Worm (Caenorhabditis elegans): Measurements from ENCODE around the gene Y53G8AM.6.

- TF ChIP-seq aptf-3 (GFP tag; IDR thresholded peaks at IDR 0.05) (no peak), unc-62 (GFP tag; optimal IDR thresholded peaks at IDR 0.05) (no peak), lin-35 (GFP tag; optimal IDR thresholded peaks at IDR 0.05) (no peak), B0019.2 (GFP tag; conservative IDR thresholded peaks at IDR 0.05) (no peak), ekl-4 (GFP tag; IDR thresholded peaks at IDR 0.05) (no peak), snpc-4 (GFP tag; optimal IDR thresholded peaks at IDR 0.05) (no peak), snpc-4 (tag; optimal IDR thresholded peaks at IDR 0.05) (no peak), F10E7.11 (tag; optimal IDR thresholded peaks at IDR 0.05) (no peak)
Observed at ce11 chrIII:3219050-3219449, 40.5 kb downstream of the Y53G8AM.6 start, which contains the start of gene frm-8.
